Worm (Caenorhabditis elegans) whole organism, L3 larva: ENCODE measurements around the gene ttr-47.
A peak's percentile ranks its signal among the peaks of the same experiment; 100 is the strongest.

Experiments used
- R02D3.7 ChIP-seq: fragments of 150-350 bp; optimal IDR thresholded peaks from 2 replicates; lab custom pipeline; 2014; ENCODE audit warnings: missing biosample characterization, missing genetic modification characterization
- ZK546.5 ChIP-seq: sonication (generic microtip); optimal IDR thresholded peaks from 2 replicates; lab custom pipeline; 2017; ENCODE audit warnings: missing biosample characterization, missing genetic modification characterization
- aly-2 ChIP-seq: fragments of 150-350 bp; optimal IDR thresholded peaks from 2 replicates; lab custom pipeline; 2014; ENCODE audit warnings: missing biosample characterization, missing genetic modification characterization
- ama-1 ChIP-seq: fragments of 150-350 bp; optimal IDR thresholded peaks from 2 replicates; lab custom pipeline; 2018
- ceh-28 ChIP-seq: fragments of 150-350 bp; optimal IDR thresholded peaks from 2 replicates; lab custom pipeline; 2014; ENCODE audit warnings: missing biosample characterization, missing genetic modification reagents, missing genetic modification characterization
- ceh-9 ChIP-seq: sonication (generic microtip); optimal IDR thresholded peaks from 2 replicates; lab custom pipeline; 2018; ENCODE audit warnings: missing biosample characterization, missing genetic modification characterization
- egl-27 ChIP-seq: sonication (generic microtip); optimal IDR thresholded peaks from 4 replicates; lab custom pipeline; 2017; ENCODE audit warnings: missing biosample characterization, missing genetic modification reagents, missing genetic modification characterization
- egl-5 ChIP-seq: fragments of 150-350 bp; optimal IDR thresholded peaks from 2 replicates; lab custom pipeline; 2017; ENCODE audit warnings: missing biosample characterization, missing genetic modification reagents, missing genetic modification characterization, inconsistent platforms
- elt-1 ChIP-seq: fragments of 150-350 bp; optimal IDR thresholded peaks from 2 replicates; lab custom pipeline; 2014; ENCODE audit warnings: missing biosample characterization, missing genetic modification characterization
- elt-2 ChIP-seq: sonication (generic microtip); optimal IDR thresholded peaks from 2 replicates; lab custom pipeline; 2016; ENCODE audit warnings: missing genetic modification reagents, mild to moderate bottlenecking, missing genetic modification characterization, missing compliant biosample characterization
- elt-3 ChIP-seq, 3 experiments: fragments of 150-350 bp in 1 of 3; sonication (generic microtip) in 2 of 3; optimal IDR thresholded peaks; 2 replicates in 2 of 3; 4 replicates in 1 of 3; lab custom pipeline; 2014 to 2017; ENCODE audit warnings: missing biosample characterization in 3 of 3, missing genetic modification characterization in 3 of 3
- eor-1 ChIP-seq, 2 experiments: fragments of 150-350 bp; optimal IDR thresholded peaks; 2 replicates each; lab custom pipeline; 2014 to 2018; ENCODE audit warnings: missing biosample characterization in 2 of 2, missing genetic modification characterization in 2 of 2
- fkh-10 ChIP-seq: sonication (generic microtip); optimal IDR thresholded peaks from 2 replicates; lab custom pipeline; 2017; ENCODE audit warnings: missing biosample characterization, missing genetic modification reagents, missing genetic modification characterization
- fos-1 ChIP-seq: fragments of 150-350 bp; optimal IDR thresholded peaks from 2 replicates; lab custom pipeline; 2014; ENCODE audit warnings: missing biosample characterization, missing genetic modification characterization
- jun-1 ChIP-seq: fragments of 150-350 bp; optimal IDR thresholded peaks from 2 replicates; lab custom pipeline; 2014; ENCODE audit warnings: missing biosample characterization, missing genetic modification reagents, missing genetic modification characterization
- lin-15B ChIP-seq: fragments of 150-350 bp; optimal IDR thresholded peaks from 2 replicates; lab custom pipeline; 2014; ENCODE audit warnings: missing biosample characterization, missing genetic modification characterization
- lin-39 ChIP-seq: fragments of 150-350 bp; optimal IDR thresholded peaks from 2 replicates; lab custom pipeline; 2018; ENCODE audit warnings: missing biosample characterization, missing genetic modification reagents, missing genetic modification characterization
- lsy-12 ChIP-seq: sonication (generic microtip); optimal IDR thresholded peaks from 2 replicates; lab custom pipeline; 2016; ENCODE audit warnings: mild to moderate bottlenecking, missing genetic modification characterization, missing compliant biosample characterization
- mdl-1 ChIP-seq: fragments of 150-350 bp; optimal IDR thresholded peaks from 2 replicates; lab custom pipeline; 2014; ENCODE audit warnings: missing biosample characterization, missing genetic modification characterization
- nfya-1 ChIP-seq: sonication (generic microtip); optimal IDR thresholded peaks from 2 replicates; lab custom pipeline; 2017; ENCODE audit warnings: missing genetic modification characterization, mild to moderate bottlenecking, missing compliant biosample characterization, antibody characterized with exemption, moderate library complexity; ENCODE audit not compliant: insufficient read depth
- nhr-11 ChIP-seq: fragments of 150-350 bp; optimal IDR thresholded peaks from 2 replicates; lab custom pipeline; 2014; ENCODE audit warnings: missing biosample characterization, missing genetic modification characterization
- nhr-12 ChIP-seq: fragments of 150-350 bp; optimal IDR thresholded peaks from 2 replicates; lab custom pipeline; 2014; ENCODE audit warnings: missing biosample characterization, missing genetic modification characterization
- nhr-23 ChIP-seq: fragments of 150-350 bp; optimal IDR thresholded peaks from 2 replicates; lab custom pipeline; 2014; ENCODE audit warnings: missing biosample characterization, missing genetic modification reagents, missing genetic modification characterization
- nhr-237 ChIP-seq: fragments of 150-350 bp; optimal IDR thresholded peaks from 2 replicates; lab custom pipeline; 2014; ENCODE audit warnings: missing biosample characterization, missing genetic modification characterization
- nhr-28 ChIP-seq: fragments of 150-350 bp; optimal IDR thresholded peaks from 2 replicates; lab custom pipeline; 2014; ENCODE audit warnings: missing biosample characterization, missing genetic modification characterization
- nhr-43 ChIP-seq: sonication (generic microtip); optimal IDR thresholded peaks from 2 replicates; lab custom pipeline; 2016; ENCODE audit warnings: mild to moderate bottlenecking, missing genetic modification characterization, missing compliant biosample characterization; ENCODE audit not compliant: poor library complexity, severe bottlenecking
- nhr-67 ChIP-seq: fragments of 150-350 bp; optimal IDR thresholded peaks from 2 replicates; lab custom pipeline; 2014; ENCODE audit warnings: missing biosample characterization, missing genetic modification characterization
- nhr-76 ChIP-seq: fragments of 150-350 bp; sonication (generic microtip); optimal IDR thresholded peaks from 5 replicates; lab custom pipeline; 2014; ENCODE audit warnings: missing biosample characterization, missing genetic modification characterization
- nhr-77 ChIP-seq: fragments of 150-350 bp; optimal IDR thresholded peaks from 2 replicates; lab custom pipeline; 2014; ENCODE audit warnings: missing biosample characterization, missing genetic modification characterization
- pha-4 ChIP-seq: fragments of 150-350 bp; optimal IDR thresholded peaks from 2 replicates; lab custom pipeline; 2014; ENCODE audit warnings: missing biosample characterization, missing genetic modification reagents, missing genetic modification characterization
- pqm-1 ChIP-seq: fragments of 150-350 bp; optimal IDR thresholded peaks from 2 replicates; lab custom pipeline; 2017; ENCODE audit warnings: missing biosample characterization, missing genetic modification characterization, inconsistent platforms
- sea-2 ChIP-seq: fragments of 150-350 bp; sonication (generic microtip); optimal IDR thresholded peaks from 4 replicates; lab custom pipeline; 2014; ENCODE audit warnings: missing biosample characterization, missing genetic modification reagents, missing genetic modification characterization
- skn-1 ChIP-seq: fragments of 150-350 bp; optimal IDR thresholded peaks from 2 replicates; lab custom pipeline; 2014; ENCODE audit warnings: missing biosample characterization, missing genetic modification characterization
- tbx-2 ChIP-seq: sonication (generic microtip); optimal IDR thresholded peaks from 2 replicates; lab custom pipeline; 2016; ENCODE audit warnings: mild to moderate bottlenecking, missing genetic modification characterization, missing compliant biosample characterization
- unc-39 ChIP-seq: sonication (generic microtip); optimal IDR thresholded peaks from 4 replicates; lab custom pipeline; 2017; ENCODE audit warnings: missing biosample characterization, missing genetic modification characterization
- unc-62 ChIP-seq: fragments of 150-350 bp; sonication (generic microtip); optimal IDR thresholded peaks from 4 replicates; lab custom pipeline; 2014; ENCODE audit warnings: missing biosample characterization, missing genetic modification reagents, missing genetic modification characterization
- zag-1 ChIP-seq: fragments of 150-350 bp; optimal IDR thresholded peaks from 2 replicates; lab custom pipeline; 2014; ENCODE audit warnings: missing biosample characterization, missing genetic modification characterization
- ztf-11 ChIP-seq: fragments of 150-350 bp; optimal IDR thresholded peaks from 2 replicates; lab custom pipeline; 2014; ENCODE audit warnings: missing biosample characterization, missing genetic modification characterization
- ztf-4 ChIP-seq: fragments of 150-350 bp; optimal IDR thresholded peaks from 2 replicates; lab custom pipeline; 2014; ENCODE audit warnings: missing biosample characterization, missing genetic modification characterization

ttr-47 gene

DNA sequence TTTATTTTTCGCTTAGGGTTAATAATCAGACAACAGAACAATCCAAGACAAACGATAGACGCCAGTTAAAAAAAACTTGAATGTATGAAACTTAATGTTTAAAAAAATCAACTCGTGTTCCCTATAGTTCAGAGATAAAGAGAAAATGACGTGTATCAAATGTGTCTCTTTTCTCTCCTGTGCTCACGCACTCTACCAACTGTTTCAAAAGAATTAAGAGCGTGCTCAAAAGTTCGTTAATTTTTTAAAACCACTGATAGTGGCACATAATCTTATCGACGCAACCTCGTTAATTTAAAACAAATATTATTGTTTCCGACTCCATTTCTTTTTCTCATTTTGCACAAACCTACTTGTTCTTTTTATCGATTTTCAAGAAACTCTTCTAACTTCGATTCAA, 17.2 kb upstream of the ttr-47 start:
- TF ChIP-seq nhr-12 (tag; lab: Kevin White, UChicago) (no peak), skn-1 (tag; lab: Kevin White, UChicago) (no peak), nhr-237 (no peak), unc-62 (GFP tag; lab: Kevin White, UChicago) (no peak), pha-4 (tag; lab: Kevin White, UChicago) (peak; percentile 33), pqm-1 (tag; lab: Kevin White, UChicago) (peak; percentile 87), egl-27 (tag; lab: Kevin White, UChicago) (peak; percentile 28), ztf-11 (tag; lab: Kevin White, UChicago) (no peak), ama-1 (lab: Kevin White, UChicago) (no peak), zag-1 (tag; lab: Kevin White, UChicago) (no peak), elt-2 (peak; percentile 93), R02D3.7 (tag; lab: Kevin White, UChicago) (no peak), lin-15B (tag; lab: Kevin White, UChicago) (no peak)

ce11 chrV:8906896-8907295, 16.0 kb upstream of the ttr-47 start, which contains the start of gene frpr-11:
TSS of gene frpr-11 (plus strand) at chrV:8907196.
- TF ChIP-seq aly-2 (tag; lab: Kevin White, UChicago) (no peak), lsy-12 (tag; lab: Kevin White, UChicago) (no peak), nhr-67 (no peak), lin-15B (tag; lab: Kevin White, UChicago) (no peak), ceh-9 (tag; lab: Kevin White, UChicago) (no peak), jun-1 (tag; lab: Kevin White, UChicago) (no peak), ceh-28 (tag; lab: Kevin White, UChicago) (no peak), nhr-11 (tag; lab: Kevin White, UChicago) (no peak)

ce11 chrV:8913940-8914339, 8.9 kb upstream of the ttr-47 start, which contains the start of gene mod-1:
TSS of gene mod-1 (minus strand) at chrV:8914040.
- TF ChIP-seq sea-2 (GFP tag; lab: Kevin White, UChicago) (no peak), elt-1 (tag; lab: Kevin White, UChicago) (no peak), nhr-76 (tag; lab: Kevin White, UChicago) (no peak), egl-5 (no peak), zag-1 (tag; lab: Kevin White, UChicago) (no peak), ztf-4 (no peak), elt-3 (tag; optimal IDR thresholded peaks at IDR 0.05; lab: Kevin White, UChicago) (no peak), fos-1 (tag; lab: Kevin White, UChicago) (no peak), jun-1 (tag; lab: Kevin White, UChicago) (no peak), egl-27 (tag; lab: Kevin White, UChicago) (no peak), pha-4 (tag; lab: Kevin White, UChicago) (no peak), ztf-11 (tag; lab: Kevin White, UChicago) (no peak), ZK546.5 (no peak)
- TF ChIP-seq, all 47 proteins: peak for 0

DNA sequence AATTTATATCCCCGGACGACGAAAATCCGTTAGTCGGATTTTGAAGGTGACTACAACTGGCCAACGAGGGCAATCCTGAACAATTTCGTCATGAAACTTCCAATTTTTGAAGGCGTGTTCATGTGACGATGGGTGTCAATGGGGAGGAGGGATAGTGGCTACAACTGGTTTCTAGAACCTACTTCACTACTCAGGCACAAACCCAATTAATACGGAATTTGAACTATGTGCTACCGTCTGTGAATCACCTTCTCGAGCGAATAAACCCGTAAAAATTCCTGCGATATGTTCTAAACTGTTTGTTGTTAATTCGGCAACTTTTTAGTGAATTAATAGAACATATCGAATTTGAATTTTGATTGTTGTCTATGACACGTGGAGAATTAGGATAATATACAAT, 4.8 kb downstream of the ttr-47 start:
- TF ChIP-seq ceh-9 (tag; lab: Kevin White, UChicago): no peak
- TF ChIP-seq unc-62 (GFP tag; lab: Kevin White, UChicago): no peak
- no peak for TF ChIP-seq elt-3 (tag; optimal IDR thresholded peaks at IDR 0.05; lab: Kevin White, UChicago)
- TF ChIP-seq mdl-1 (tag; lab: Kevin White, UChicago): no peak
- no peak for TF ChIP-seq jun-1 (tag; lab: Kevin White, UChicago)
- TF ChIP-seq nhr-77: no peak
- TF ChIP-seq elt-1 (tag; lab: Kevin White, UChicago): no peak
- no peak for TF ChIP-seq nhr-12 (tag; lab: Kevin White, UChicago)
- TF ChIP-seq nhr-43 (tag; lab: Kevin White, UChicago): no peak
- TF ChIP-seq R02D3.7 (tag; lab: Kevin White, UChicago): no peak
- TF ChIP-seq lin-15B (tag; lab: Kevin White, UChicago): no peak
- no peak for TF ChIP-seq unc-39
- TF ChIP-seq, all 47 proteins: peak for 0

ce11 chrV:8928967-8929366, 6.1 kb downstream of the ttr-47 start, which contains the start of gene H14N18.4:
TSS of gene H14N18.4 (minus strand) at chrV:8928978.
- TF ChIP-seq lin-39 (tag; lab: Kevin White, UChicago): no peak
- TF ChIP-seq fkh-10 (GFP tag; lab: Kevin White, UChicago): no peak
- TF ChIP-seq pqm-1 (tag; lab: Kevin White, UChicago): no peak
- no peak for TF ChIP-seq ZK546.5
- TF ChIP-seq skn-1 (tag; lab: Kevin White, UChicago): no peak
- TF ChIP-seq R02D3.7 (tag; lab: Kevin White, UChicago): no peak
- TF ChIP-seq fos-1 (tag; lab: Kevin White, UChicago): no peak
- no peak for TF ChIP-seq elt-1 (tag; lab: Kevin White, UChicago)
- no peak for TF ChIP-seq nhr-43 (tag; lab: Kevin White, UChicago)
- TF ChIP-seq eor-1 (tag; optimal IDR thresholded peaks at IDR 0.05; lab: Kevin White, UChicago): no peak
- no peak for TF ChIP-seq tbx-2 (tag; lab: Kevin White, UChicago)
- no peak for TF ChIP-seq nhr-23 (tag; lab: Kevin White, UChicago)
- TF ChIP-seq nhr-28 (tag; lab: Kevin White, UChicago): no peak
- TF ChIP-seq unc-39: no peak
- no peak for TF ChIP-seq nfya-1 (tag; lab: Kevin White, UChicago)
- TF ChIP-seq ama-1 (lab: Kevin White, UChicago): no peak
- no peak for TF ChIP-seq unc-62 (GFP tag; lab: Kevin White, UChicago)
- TF ChIP-seq aly-2 (tag; lab: Kevin White, UChicago): no peak
- TF ChIP-seq lsy-12 (tag; lab: Kevin White, UChicago): no peak
